Fruit fly (Drosophila melanogaster): ENCODE results near the gene Ack.

Gene Ack

DNA sequence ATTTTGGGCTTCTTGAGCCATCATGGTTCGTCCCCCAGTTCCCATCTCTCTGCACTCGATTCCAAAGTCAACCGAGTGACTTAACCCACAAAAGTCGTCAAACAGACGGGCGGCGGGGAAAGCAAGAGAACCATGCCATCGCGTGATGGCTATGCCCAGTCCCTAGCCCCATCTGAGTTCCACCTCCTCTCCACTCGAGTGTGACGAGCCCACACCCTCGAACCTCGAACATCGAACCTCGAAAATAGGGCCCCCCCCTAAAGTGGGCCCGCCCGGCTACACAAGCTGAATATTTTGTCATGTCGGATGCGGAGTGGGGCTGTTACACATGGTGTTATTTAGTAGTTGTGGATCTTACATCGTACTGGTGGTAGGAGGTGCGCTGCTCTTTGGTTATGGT lies 11.4 kb upstream of the Ack start (continued):
- peak; percentile 96 for TF ChIP-seq CG5180 (GFP tag; optimal IDR thresholded peaks at IDR 0.05)
- no peak for TF ChIP-seq rib (GFP tag; IDR thresholded peaks at IDR 0.05)
- TF ChIP-seq Taf1 (GFP tag; IDR thresholded peaks at IDR 0.05) = no peak
- TF ChIP-seq Chrac-16 (GFP tag; optimal IDR thresholded peaks at IDR 0.05) = no peak
- 0 out of 4 replicates have a peak, but pooled peaks have one; percentile 47 for TF ChIP-seq chinmo (GFP tag; IDR thresholded peaks at IDR 0.05; ENCODE audit: partially characterized antibody)
- no peak for TF ChIP-seq gfzf (GFP tag; optimal IDR thresholded peaks at IDR 0.05)
- TF ChIP-seq CG4404 (GFP tag; IDR thresholded peaks at IDR 0.05) = no peak
- no peak for TF ChIP-seq CG16863 (GFP tag; optimal IDR thresholded peaks at IDR 0.05)
- TF ChIP-seq CG31441 (GFP tag; IDR thresholded peaks at IDR 0.05) = no peak
- no peak for TF ChIP-seq CG13287 (GFP tag; IDR thresholded peaks at IDR 0.05; ENCODE audit: partially characterized antibody)
- TF ChIP-seq gsb-n (tag; optimal IDR thresholded peaks at IDR 0.05) = no peak
- TF ChIP-seq shn (GFP tag; optimal IDR thresholded peaks at IDR 0.05) = no peak
- no peak for TF ChIP-seq BtbVII (GFP tag; optimal IDR thresholded peaks at IDR 0.05)
- no peak for TF ChIP-seq lola (GFP tag; optimal IDR thresholded peaks at IDR 0.05)
- no peak for TF ChIP-seq eyg (GFP tag; optimal IDR thresholded peaks at IDR 0.05)
- TF ChIP-seq CG8290 (GFP tag; optimal IDR thresholded peaks at IDR 0.05) = no peak
- TF ChIP-seq CG8290 (tag; optimal IDR thresholded peaks at IDR 0.05) = peak in 1 of 2 experiments; percentile 11
- no peak for TF ChIP-seq en (GFP tag; optimal IDR thresholded peaks at IDR 0.05)
- TF ChIP-seq z (GFP tag; IDR thresholded peaks at IDR 0.05) = peak; percentile 71; the same call in 1 of the 3 replicates
- peak; percentile 27 for TF ChIP-seq sens (GFP tag)
- no peak for TF ChIP-seq cad (GFP tag; optimal IDR thresholded peaks at IDR 0.05)
- no peak for TF ChIP-seq BEAF-32 (GFP tag; optimal IDR thresholded peaks at IDR 0.05)
- no peak for TF ChIP-seq Lhr (GFP tag; optimal IDR thresholded peaks at IDR 0.05)
- TF ChIP-seq cg (GFP tag; optimal IDR thresholded peaks at IDR 0.05) = no peak
- peak; percentile 19 for TF ChIP-seq CG10543 (GFP tag; optimal IDR thresholded peaks at IDR 0.05)
- peak; percentile 39; the same call in 1 of the 3 replicates for TF ChIP-seq ci (GFP tag; IDR thresholded peaks at IDR 0.05)
- no peak for TF ChIP-seq psq (GFP tag; optimal IDR thresholded peaks at IDR 0.05)

DNA sequence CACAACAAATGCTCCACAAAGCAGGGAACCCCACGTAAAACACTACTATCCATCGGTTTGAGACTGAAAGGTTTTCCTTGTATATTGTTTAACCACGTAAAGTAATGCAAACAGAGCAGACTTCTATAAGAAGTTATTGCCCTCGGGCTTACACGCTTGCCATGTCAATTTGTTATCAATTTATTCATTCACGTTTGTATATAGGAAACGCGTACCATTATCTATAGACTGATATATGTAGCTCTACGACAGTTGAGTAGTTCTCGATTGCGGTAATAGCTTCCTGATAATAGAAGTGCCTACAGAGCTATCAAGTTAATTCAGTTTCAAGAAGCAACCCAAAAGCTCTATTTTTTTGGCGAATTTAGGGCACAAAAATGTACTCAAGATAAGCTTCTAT lies 8.8 kb upstream of the Ack start:
- peak; percentile 32 for TF ChIP-seq grn (GFP tag; optimal IDR thresholded peaks at IDR 0.05)
- TF ChIP-seq GATAe (GFP tag; conservative IDR thresholded peaks at IDR 0.05) = peak; percentile 29; the same call in 1 of the 2 replicates
- peak; percentile 1 for TF ChIP-seq sd (tag; optimal IDR thresholded peaks at IDR 0.05)
- no peak for TF ChIP-seq lov (optimal IDR thresholded peaks at IDR 0.05)
- no peak for TF ChIP-seq lov (GFP tag; IDR thresholded peaks at IDR 0.05)
- peak in 1 of 2 experiments; percentile 37 for TF ChIP-seq Pdp1 (GFP tag; optimal IDR thresholded peaks at IDR 0.05)
- peak; percentile 5 for TF ChIP-seq gro (GFP tag; optimal IDR thresholded peaks at IDR 0.05)
- peak; percentile 20 for TF ChIP-seq CG5180 (GFP tag; optimal IDR thresholded peaks at IDR 0.05)
- peak; percentile 52 for TF ChIP-seq cwo (GFP tag; optimal IDR thresholded peaks at IDR 0.05)
- peak; percentile 5 for TF ChIP-seq lab (GFP tag; optimal IDR thresholded peaks at IDR 0.05)
- TF ChIP-seq mirr (GFP tag; optimal IDR thresholded peaks at IDR 0.05) = peak; percentile 96
- TF ChIP-seq Med (GFP tag) = peak; percentile 21
- TF ChIP-seq pfk (GFP tag; optimal IDR thresholded peaks at IDR 0.05) = no peak
- TF ChIP-seq CG8290 (GFP tag; optimal IDR thresholded peaks at IDR 0.05) = no peak
- TF ChIP-seq CG8290 (tag; optimal IDR thresholded peaks at IDR 0.05) = peak in 1 of 2 experiments; percentile 28
- TF ChIP-seq Eip74EF (GFP tag; optimal IDR thresholded peaks at IDR 0.05) = peak in 1 of 2 experiments; percentile 72
- TF ChIP-seq exex (tag; optimal IDR thresholded peaks at IDR 0.05) = peak; percentile 95
- peak; percentile 71 for TF ChIP-seq kni (GFP tag; optimal IDR thresholded peaks at IDR 0.05)
- TF ChIP-seq hkb (optimal IDR thresholded peaks at IDR 0.05) = no peak
- TF ChIP-seq hkb (GFP tag; IDR thresholded peaks at IDR 0.05) = no peak
- TF ChIP-seq CG34376 (GFP tag; optimal IDR thresholded peaks at IDR 0.05) = peak; percentile 15
- TF ChIP-seq tll (GFP tag; optimal IDR thresholded peaks at IDR 0.05) = no peak
- TF ChIP-seq sug (tag; optimal IDR thresholded peaks at IDR 0.05) = peak; percentile 73
- peak; percentile 14 for TF ChIP-seq caup (GFP tag; optimal IDR thresholded peaks at IDR 0.05; ENCODE audit: severe bottlenecking)
- no peak for TF ChIP-seq dmrt99B (tag; optimal IDR thresholded peaks at IDR 0.05)
- TF ChIP-seq CG15601 (tag; optimal IDR thresholded peaks at IDR 0.05) = peak; percentile 3

All from whole organism, embryonic.